Fruit fly (Drosophila melanogaster) Kc167 (cell line): Measurements from ENCODE around the gene kni.

ENCODE experiments used
- Myc ChIP-seq: fragments of >200 bp; optimal IDR thresholded peaks from 2 replicates; lab custom pipeline; 2017; ENCODE audit warnings: missing external identifiers
- Sin3A ChIP-seq: fragments of >200 bp; optimal IDR thresholded peaks from 2 replicates; lab custom pipeline; 2018; ENCODE audit warnings: missing external identifiers
- h ChIP-seq: fragments of >200 bp; optimal IDR thresholded peaks from 3 replicates; lab custom pipeline; 2018; ENCODE audit warnings: missing external identifiers
- insv ChIP-seq: fragments of >200 bp; optimal IDR thresholded peaks from 3 replicates; lab custom pipeline; 2018; ENCODE audit warnings: missing external identifiers
- psq ChIP-seq: fragments of >200 bp; optimal IDR thresholded peaks from 2 replicates; lab custom pipeline; 2017; ENCODE audit warnings: missing external identifiers
- ttk ChIP-seq: sonication (Bioruptor generic); optimal IDR thresholded peaks from 2 replicates; lab custom pipeline; 2017; ENCODE audit warnings: missing external identifiers

DNA sequence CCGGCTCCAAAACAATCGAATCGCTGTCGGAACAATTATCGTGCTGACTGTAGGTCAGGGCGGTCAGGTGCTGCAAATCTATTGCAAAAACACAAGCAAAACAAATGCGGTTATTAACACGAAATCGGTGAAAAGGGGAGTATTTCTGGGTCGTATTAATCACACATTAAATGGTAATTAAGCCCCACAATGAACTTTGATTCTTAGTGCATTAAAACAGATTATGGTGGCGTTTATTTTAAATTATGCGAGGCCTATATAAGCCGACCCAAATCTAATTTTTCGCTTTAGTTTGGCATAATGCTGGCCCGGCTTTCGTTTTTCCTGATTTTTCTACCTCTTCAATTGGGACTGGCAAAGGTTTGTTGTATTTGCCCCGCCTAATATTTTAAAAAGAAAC is 18.6 kb upstream of the kni start, which contains the start of gene CG34260:
- TF ChIP-seq psq (lab: Kevin White, UChicago) (no peak), ttk (lab: Kevin White, UChicago) (no peak), insv (lab: Kevin White, UChicago) (no peak), Myc (lab: Kevin White, UChicago) (no peak), h (no peak), Sin3A (lab: Kevin White, UChicago) (no peak)
